Fruit fly (Drosophila melanogaster) S2 (cell line): Measurements from ENCODE around the gene AsnRS.

Experiments
- CG8478 ChIP-seq: fragments of >200 bp; optimal IDR thresholded peaks from 2 replicates; lab custom pipeline; 2018
- CTCF ChIP-seq, 2 experiments: fragments of >200 bp; optimal IDR thresholded peaks; 2 replicates each; lab custom pipeline; 2018

dm6 chr2L:19111137-19111536 is 20.6 kb downstream of the AsnRS start:
- TF ChIP-seq CTCF (optimal IDR thresholded peaks at IDR 0.05; lab: Kevin White, UChicago) (no peak), CG8478 (no peak)
